Comparison of ENCODE assay signal across 1 fruit fly cellular context in genomic region chr3R:16203025-16203421, dm6.
TF ChIP-seq lines count a peak whose summit lies in the region.

CG6126 (minus strand) TSS chr3R:16203083.
CG31287 (plus strand) TSS chr3R:16203371.

TF ChIP-seq in whole organism, embryonic, 481 proteins besides CTCF, POLR2A, EP300 and RAD21 (continued from another document):
- TF ChIP-seq Sin3A (optimal IDR thresholded peaks at IDR 0.05; lab: Kevin White, UChicago) (no peak), Bdp1 (GFP tag; optimal IDR thresholded peaks at IDR 0.05; lab: Kevin White, UChicago) (no peak), gsb-n (tag; optimal IDR thresholded peaks at IDR 0.05; lab: Kevin White, UChicago) (no peak), Drgx (GFP tag; IDR thresholded peaks at IDR 0.05; lab: Robert Waterston, UW) (peak; percentile 19; the same call in 1 of the 2 replicates), Oli (tag; optimal IDR thresholded peaks at IDR 0.05; lab: Kevin White, UChicago) (no peak), CG2875 (GFP tag; optimal IDR thresholded peaks at IDR 0.05; lab: Kevin White, UChicago) (no peak), Pdp1 (GFP tag; optimal IDR thresholded peaks at IDR 0.05; lab: Kevin White, UChicago) (no peak), hbn (GFP tag; IDR thresholded peaks at IDR 0.05; lab: Robert Waterston, UW; ENCODE audit: partially characterized antibody) (0 out of 2 replicates have a peak, but pooled peaks have one; percentile 16), Six4 (GFP tag; optimal IDR thresholded peaks at IDR 0.05; lab: Kevin White, UChicago) (no peak), Aef1 (GFP tag; IDR thresholded peaks at IDR 0.05; lab: Robert Waterston, UW) (no peak), cwo (GFP tag; optimal IDR thresholded peaks at IDR 0.05; lab: Kevin White, UChicago) (peak; percentile 9), crc (GFP tag; optimal IDR thresholded peaks at IDR 0.05; lab: Kevin White, UChicago) (no peak), Camta (GFP tag; optimal IDR thresholded peaks at IDR 0.05; lab: Kevin White, UChicago) (no peak), chinmo (GFP tag; IDR thresholded peaks at IDR 0.05; lab: Robert Waterston, UW; ENCODE audit: partially characterized antibody) (peak; percentile 88; the same call in 1 of the 4 replicates), Adf1 (GFP tag; IDR thresholded peaks at IDR 0.05; lab: Robert Waterston, UW) (peak; percentile 18; the same call in 1 of the 2 replicates), Awh (GFP tag; IDR thresholded peaks at IDR 0.05; lab: Robert Waterston, UW) (no peak), CG32772 (GFP tag; IDR thresholded peaks at IDR 0.05; lab: Robert Waterston, UW) (no peak), Dref (GFP tag; IDR thresholded peaks at IDR 0.05; lab: Robert Waterston, UW) (no peak), CG16779 (GFP tag; IDR thresholded peaks at IDR 0.05; lab: Robert Waterston, UW) (no peak), CG6765 (GFP tag; optimal IDR thresholded peaks at IDR 0.05; lab: Kevin White, UChicago) (no peak), zen2 (GFP tag; IDR thresholded peaks at IDR 0.05; lab: Robert Waterston, UW; ENCODE audit: partially characterized antibody) (no peak), rib (GFP tag; IDR thresholded peaks at IDR 0.05; lab: Robert Waterston, UW) (peak; percentile 16; the same call in 1 of the 2 replicates), NK7.1 (GFP tag; optimal IDR thresholded peaks at IDR 0.05; lab: Kevin White, UChicago) (no peak)
